Fruit fly (Drosophila melanogaster) whole organism, embryonic: Measurements from ENCODE around the gene RpS5b.
A peak's percentile ranks its signal among the peaks of the same experiment; 100 is the strongest.

Source experiments
- Ada2b ChIP-seq: fragments of 200-800 bp; sonication (Bioruptor generic); IDR thresholded peaks from 2 replicates; pipeline ENCODE4 v1.3.6; 2022; ENCODE audit warnings: missing biosample characterization, missing genetic modification characterization
- Atf6 ChIP-seq: fragments of 200-800 bp; sonication (Bioruptor generic); IDR thresholded peaks from 2 replicates; pipeline ENCODE4 v1.3.6; 2022; ENCODE audit warnings: missing biosample characterization, missing genetic modification characterization
- Blimp-1 ChIP-seq: fragments of 200-800 bp; sonication (Bioruptor generic); optimal IDR thresholded peaks from 3 replicates; lab custom pipeline; 2018; ENCODE audit warnings: missing biosample characterization, missing genetic modification characterization, mild to moderate bottlenecking, moderate library complexity, missing genetic modification reagents
- CG11085 ChIP-seq: fragments of 200-800 bp; sonication (Bioruptor generic); IDR thresholded peaks from 2 replicates; pipeline ENCODE4 v1.3.6; 2022; ENCODE audit warnings: missing biosample characterization, missing genetic modification characterization
- CG11696 ChIP-seq: fragments of 200-800 bp; sonication (Bioruptor generic); IDR thresholded peaks from 2 replicates; pipeline ENCODE4 v1.3.6; 2022; ENCODE audit warnings: missing biosample characterization, missing genetic modification characterization
- CG12299 ChIP-seq: fragments of 200-800 bp; sonication (Bioruptor generic); optimal IDR thresholded peaks from 2 replicates; lab custom pipeline; 2018; ENCODE audit warnings: missing biosample characterization, mild to moderate bottlenecking, missing genetic modification characterization
- CG12744 ChIP-seq: fragments of 200-800 bp; sonication (Bioruptor generic); optimal IDR thresholded peaks from 2 replicates; lab custom pipeline; 2016; ENCODE audit warnings: missing biosample characterization, missing genetic modification characterization
- CG15011 ChIP-seq: fragments of 200-800 bp; sonication (Bioruptor generic); optimal IDR thresholded peaks from 3 replicates; lab custom pipeline; 2018; ENCODE audit warnings: missing biosample characterization, mild to moderate bottlenecking, missing genetic modification characterization
- CG18764 ChIP-seq: fragments of 200-800 bp; sonication (Bioruptor generic); optimal IDR thresholded peaks from 3 replicates; lab custom pipeline; 2016; ENCODE audit warnings: missing biosample characterization, missing genetic modification characterization
- CG2712 ChIP-seq: fragments of 200-800 bp; optimal IDR thresholded peaks from 3 replicates; lab custom pipeline; 2019; ENCODE audit warnings: missing biosample characterization, mild to moderate bottlenecking, missing genetic modification characterization, moderate library complexity
- CG3163 ChIP-seq: fragments of 200-800 bp; sonication (Bioruptor generic); optimal IDR thresholded peaks from 3 replicates; lab custom pipeline; 2016; ENCODE audit warnings: missing biosample characterization, missing genetic modification characterization
- CG3847 ChIP-seq: fragments of 200-800 bp; sonication (Bioruptor generic); IDR thresholded peaks from 2 replicates; pipeline ENCODE4 v1.3.6; 2022; ENCODE audit warnings: missing biosample characterization, missing genetic modification characterization
- CG6175 ChIP-seq: fragments of 200-800 bp; sonication (Bioruptor generic); IDR thresholded peaks from 3 replicates; pipeline ENCODE4 v1.3.6; 2022; ENCODE audit warnings: missing biosample characterization, missing genetic modification characterization
- CG6683 ChIP-seq: fragments of 200-800 bp; sonication (Bioruptor generic); optimal IDR thresholded peaks from 2 replicates; lab custom pipeline; 2017; ENCODE audit warnings: missing biosample characterization, mild to moderate bottlenecking, missing genetic modification characterization, missing genetic modification reagents
- CG6854 ChIP-seq: fragments of 200-800 bp; sonication (Bioruptor generic); optimal IDR thresholded peaks from 3 replicates; lab custom pipeline; 2017; ENCODE audit warnings: missing biosample characterization, mild to moderate bottlenecking, missing genetic modification characterization
- CG9727 ChIP-seq: fragments of 200-800 bp; sonication (Bioruptor generic); optimal IDR thresholded peaks from 3 replicates; lab custom pipeline; 2017; ENCODE audit warnings: missing biosample characterization, mild to moderate bottlenecking, missing genetic modification characterization
- CG9876 ChIP-seq: fragments of 200-800 bp; sonication (Bioruptor generic); optimal IDR thresholded peaks from 2 replicates; lab custom pipeline; 2016; ENCODE audit warnings: missing biosample characterization, missing genetic modification characterization
- Ets65A ChIP-seq: fragments of 200-800 bp; sonication (Bioruptor generic); peaks from one replicate; lab custom pipeline; 2016; ENCODE audit warnings: missing biosample characterization, missing genetic modification characterization
- Gsc ChIP-seq: fragments of 200-800 bp; sonication (Bioruptor generic); IDR thresholded peaks from 2 replicates; pipeline ENCODE4 v1.3.6; 2022; ENCODE audit warnings: missing biosample characterization, missing genetic modification characterization
- HLH54F ChIP-seq: fragments of 200-800 bp; sonication (Bioruptor generic); optimal IDR thresholded peaks from 3 replicates; lab custom pipeline; 2016; ENCODE audit warnings: missing biosample characterization, missing genetic modification characterization
- HLHmδ ChIP-seq: fragments of 200-800 bp; sonication (Bioruptor generic); optimal IDR thresholded peaks from 2 replicates; lab custom pipeline; 2018; ENCODE audit warnings: missing biosample characterization, mild to moderate bottlenecking, missing genetic modification characterization, moderate library complexity
- Hand ChIP-seq: fragments of 200-800 bp; sonication (Bioruptor generic); optimal IDR thresholded peaks from 2 replicates; lab custom pipeline; 2017; ENCODE audit warnings: mild to moderate bottlenecking, missing biosample characterization, missing genetic modification reagents, missing genetic modification characterization
- Hmx ChIP-seq: fragments of 200-800 bp; sonication (Bioruptor generic); optimal IDR thresholded peaks from 2 replicates; lab custom pipeline; 2016; ENCODE audit warnings: missing biosample characterization, missing genetic modification characterization
- Hr39 ChIP-seq: fragments of >200 bp; optimal IDR thresholded peaks from 2 replicates; lab custom pipeline; 2017
- Lhr ChIP-seq: fragments of 200-800 bp; sonication (Bioruptor generic); optimal IDR thresholded peaks from 3 replicates; lab custom pipeline; 2017; ENCODE audit warnings: mild to moderate bottlenecking, missing biosample characterization, missing genetic modification reagents, missing genetic modification characterization
- NFAT ChIP-seq: fragments of 200-800 bp; sonication (Bioruptor generic); IDR thresholded peaks from 2 replicates; pipeline ENCODE4 v1.3.6; 2022; ENCODE audit warnings: missing biosample characterization, missing genetic modification characterization
- Oli ChIP-seq: fragments of 200-800 bp; sonication (Bioruptor generic); optimal IDR thresholded peaks from 2 replicates; lab custom pipeline; 2018; ENCODE audit warnings: missing biosample characterization, mild to moderate bottlenecking, missing genetic modification characterization, moderate library complexity
- Rfx ChIP-seq: fragments of 200-800 bp; sonication (Bioruptor generic); IDR thresholded peaks from 2 replicates; pipeline ENCODE4 v1.3.6; 2022; ENCODE audit warnings: missing biosample characterization, missing genetic modification characterization
- Rx ChIP-seq: fragments of 200-800 bp; sonication (Bioruptor generic); IDR thresholded peaks from 2 replicates; pipeline ENCODE4 v1.3.6; 2022; ENCODE audit warnings: missing biosample characterization, missing genetic modification characterization
- Six4 ChIP-seq: fragments of 200-800 bp; sonication (Bioruptor generic); optimal IDR thresholded peaks from 2 replicates; lab custom pipeline; 2016; ENCODE audit warnings: missing biosample characterization, missing genetic modification characterization
- Vsx1 ChIP-seq: fragments of 200-800 bp; sonication (Bioruptor generic); optimal IDR thresholded peaks from 2 replicates; lab custom pipeline; 2017; ENCODE audit warnings: missing biosample characterization, mild to moderate bottlenecking, missing genetic modification characterization, missing genetic modification reagents
- aop ChIP-seq: fragments of 200-800 bp; sonication (Bioruptor generic); IDR thresholded peaks from 2 replicates; pipeline ENCODE4 v1.3.6; 2022; ENCODE audit warnings: missing biosample characterization, missing genetic modification characterization
- ara ChIP-seq: fragments of 200-800 bp; sonication (Bioruptor generic); IDR thresholded peaks from 2 replicates; pipeline ENCODE4 v1.3.6; 2022; ENCODE audit warnings: missing biosample characterization, missing genetic modification characterization
- dimm ChIP-seq: fragments of 200-800 bp; sonication (Bioruptor generic); IDR thresholded peaks from 2 replicates; pipeline ENCODE4 v1.3.6; 2022; ENCODE audit warnings: missing biosample characterization, missing genetic modification characterization
- eve ChIP-seq, 2 experiments: fragments of >200 bp; optimal IDR thresholded peaks; 2 replicates each; lab custom pipeline; 2017; ENCODE audit warnings: missing biosample characterization in 2 of 2, missing genetic modification characterization in 2 of 2
- ewg ChIP-seq: fragments of 200-800 bp; sonication (Bioruptor generic); optimal IDR thresholded peaks from 3 replicates; lab custom pipeline; 2017; ENCODE audit warnings: mild to moderate bottlenecking, missing biosample characterization, missing genetic modification reagents, missing genetic modification characterization
- gcm ChIP-seq: fragments of 200-800 bp; sonication (Bioruptor generic); optimal IDR thresholded peaks from 2 replicates; lab custom pipeline; 2019; ENCODE audit warnings: missing biosample characterization, mild to moderate bottlenecking, missing genetic modification characterization, moderate library complexity
- jigr1 ChIP-seq: fragments of 200-800 bp; sonication (Bioruptor generic); IDR thresholded peaks from 3 replicates; pipeline ENCODE4 v1.3.6; 2022; ENCODE audit warnings: missing biosample characterization, missing genetic modification characterization
- kah ChIP-seq: fragments of 200-800 bp; sonication (Bioruptor generic); optimal IDR thresholded peaks from 2 replicates; lab custom pipeline; 2018; ENCODE audit warnings: missing biosample characterization, mild to moderate bottlenecking, missing genetic modification characterization
- lov ChIP-seq, 2 experiments: fragments of 200-800 bp in 1 of 2; fragments of >200 bp in 1 of 2; sonication (Bioruptor generic) in 1 of 2; IDR thresholded peaks in 1 of 2; optimal IDR thresholded peaks in 1 of 2; 2 replicates in 1 of 2; 3 replicates in 1 of 2; pipeline versions ENCODE4 v1.3.6 to Lab custom; 2017 to 2022; ENCODE audit warnings: missing biosample characterization in 1 of 2, missing genetic modification characterization in 1 of 2
- nerfin-1 ChIP-seq: fragments of 200-800 bp; sonication (Bioruptor generic); optimal IDR thresholded peaks from 3 replicates; lab custom pipeline; 2019; ENCODE audit warnings: missing biosample characterization, mild to moderate bottlenecking, missing genetic modification characterization, moderate library complexity
- onecut ChIP-seq: fragments of 200-800 bp; sonication (Bioruptor generic); IDR thresholded peaks from 2 replicates; pipeline ENCODE4 v1.3.6; 2022; ENCODE audit warnings: missing biosample characterization, missing genetic modification characterization
- prd ChIP-seq, 3 experiments: fragments of >200 bp in 2 of 3; fragments of 200-800 bp in 1 of 3; sonication (Bioruptor generic) in 1 of 3; optimal IDR thresholded peaks in 2 of 3; IDR thresholded peaks in 1 of 3; 2 replicates in 2 of 3; 3 replicates in 1 of 3; pipeline versions ENCODE4 v1.3.6 to Lab custom; 2017 to 2022; ENCODE audit warnings: missing biosample characterization in 1 of 3, missing genetic modification characterization in 1 of 3
- ranshi ChIP-seq: fragments of 200-800 bp; sonication (Bioruptor generic); IDR thresholded peaks from 2 replicates; pipeline ENCODE4 v1.3.6; 2022; ENCODE audit warnings: missing biosample characterization, missing genetic modification characterization
- rib ChIP-seq: fragments of 200-800 bp; sonication (Bioruptor generic); IDR thresholded peaks from 2 replicates; pipeline ENCODE4 v1.3.6; 2022; ENCODE audit warnings: missing biosample characterization, missing genetic modification characterization
- sens ChIP-seq: fragments of 200-800 bp; sonication (Bioruptor generic); peaks from one replicate; lab custom pipeline; 2016; ENCODE audit warnings: missing biosample characterization, missing genetic modification characterization
- tx ChIP-seq: fragments of 200-800 bp; sonication (Bioruptor generic); optimal IDR thresholded peaks from 2 replicates; lab custom pipeline; 2016; ENCODE audit warnings: missing biosample characterization, missing genetic modification characterization
- unpg ChIP-seq: fragments of 200-800 bp; sonication (Bioruptor generic); optimal IDR thresholded peaks from 3 replicates; lab custom pipeline; 2018; ENCODE audit warnings: missing biosample characterization, mild to moderate bottlenecking, missing genetic modification characterization, moderate library complexity
- zen2 ChIP-seq: fragments of 200-800 bp; sonication (Bioruptor generic); IDR thresholded peaks from 3 replicates; pipeline ENCODE4 v1.3.6; 2022; ENCODE audit warnings: missing biosample characterization, missing genetic modification characterization; ENCODE audit not compliant: partially characterized antibody

Gene RpS5b

DNA sequence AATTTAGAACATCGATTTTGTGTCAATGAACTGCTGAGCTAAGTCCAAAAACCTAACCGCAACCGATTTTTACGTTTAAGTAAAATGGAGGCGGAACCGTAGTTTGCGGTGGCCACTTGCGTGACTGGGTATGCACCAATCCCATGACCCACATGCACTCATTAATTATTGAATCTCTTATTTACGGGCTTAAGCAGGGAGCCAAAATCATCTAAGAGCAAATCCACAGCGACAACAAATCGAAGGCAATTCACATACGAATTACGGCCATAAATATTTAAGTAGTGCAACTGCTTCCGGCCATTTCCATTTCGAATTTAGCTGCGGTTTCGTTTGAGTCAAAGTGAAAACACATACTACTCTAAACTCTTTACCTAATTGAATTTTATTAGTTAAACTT, 36.5 kb downstream of the RpS5b start:
- TF ChIP-seq Ets65A (GFP tag; lab: Kevin White, UChicago) (peak; percentile 91), CG6854 (no peak), sens (GFP tag; lab: Kevin White, UChicago) (peak; percentile 28)

DNA sequence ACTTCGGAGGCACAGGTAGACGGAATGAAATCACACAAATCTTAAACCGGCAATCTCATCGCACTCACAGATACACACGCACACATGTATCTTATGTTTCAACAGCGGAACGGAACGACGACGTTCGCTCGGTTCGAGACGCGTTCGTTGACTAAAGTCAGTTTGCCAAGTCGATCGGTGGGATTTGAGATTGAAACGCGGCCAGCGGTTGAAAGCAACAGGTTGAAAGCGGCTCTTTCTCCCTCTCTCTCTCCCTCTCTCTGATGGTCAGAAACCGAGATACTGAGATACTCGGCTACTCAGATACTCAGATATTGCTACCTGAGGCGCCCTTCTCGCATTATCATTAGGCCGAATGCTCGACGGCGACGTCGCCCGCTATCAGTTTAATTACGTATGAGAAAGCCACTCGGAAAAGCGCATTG, 47.6 kb downstream of the RpS5b start:
- TF ChIP-seq eve (GFP tag; optimal IDR thresholded peaks at IDR 0.05; lab: Kevin White, UChicago) (no peak), kah (peak; percentile 41), Hr39 (lab: Kevin White, UChicago) (no peak), tx (no peak), HLH54F (GFP tag; lab: Kevin White, UChicago) (no peak), CG12744 (GFP tag; lab: Kevin White, UChicago) (no peak), Lhr (no peak), CG3847 (GFP tag; lab: Robert Waterston, UW) (no peak; the same call in 1 of the 2 replicates), CG15011 (GFP tag; lab: Kevin White, UChicago) (peak; percentile 6), CG2712 (tag; lab: Kevin White, UChicago) (no peak), ranshi (no peak), lov (optimal IDR thresholded peaks at IDR 0.05; lab: Kevin White, UChicago) (no peak), lov (GFP tag; IDR thresholded peaks at IDR 0.05; lab: Robert Waterston, UW) (no peak), ewg (GFP tag; lab: Kevin White, UChicago) (no peak), zen2 (GFP tag; lab: Robert Waterston, UW) (peak; percentile 29; the same call in 1 of the 3 replicates), CG12299 (tag; lab: Kevin White, UChicago) (no peak), prd (optimal IDR thresholded peaks at IDR 0.05; lab: Kevin White, UChicago) (no peak), prd (GFP tag; IDR thresholded peaks at IDR 0.05; lab: Robert Waterston, UW) (no peak), HLHmδ (GFP tag; lab: Kevin White, UChicago) (peak; percentile 62), gcm (GFP tag; lab: Kevin White, UChicago) (no peak), Rx (no peak), aop (GFP tag; lab: Robert Waterston, UW) (no peak), Blimp-1 (peak; percentile 30), Ada2b (GFP tag; lab: Robert Waterston, UW) (no peak), Vsx1 (GFP tag; lab: Kevin White, UChicago) (peak; percentile 72), Six4 (GFP tag; lab: Kevin White, UChicago) (no peak), dimm (no peak), Atf6 (GFP tag; lab: Robert Waterston, UW) (peak; percentile 50; the same call in 1 of the 2 replicates), rib (GFP tag; lab: Robert Waterston, UW) (0 out of 2 replicates have a peak, but pooled peaks have one; percentile 48), jigr1 (GFP tag; lab: Robert Waterston, UW) (no peak), CG6175 (GFP tag; lab: Robert Waterston, UW) (0 out of 3 replicates have a peak, but pooled peaks have one; percentile 37), unpg (GFP tag; lab: Kevin White, UChicago) (peak; percentile 36), CG6683 (GFP tag; lab: Kevin White, UChicago) (peak; percentile 62), Oli (tag; lab: Kevin White, UChicago) (no peak), ara (GFP tag; lab: Robert Waterston, UW) (peak; percentile 39; the same call in 1 of the 2 replicates), Hmx (no peak), CG9876 (GFP tag; lab: Kevin White, UChicago) (no peak), Hand (peak; percentile 55), nerfin-1 (tag; lab: Kevin White, UChicago) (no peak), Gsc (GFP tag; lab: Robert Waterston, UW) (no peak), CG11085 (GFP tag; lab: Robert Waterston, UW) (no peak), NFAT (GFP tag; lab: Robert Waterston, UW) (peak; percentile 56; the same call in 1 of the 2 replicates), CG9727 (GFP tag; lab: Kevin White, UChicago) (peak; percentile 37), Rfx (GFP tag; lab: Robert Waterston, UW) (peak; percentile 70), CG11696 (GFP tag; lab: Robert Waterston, UW) (no peak), CG3163 (peak; percentile 33), CG18764 (no peak), onecut (GFP tag; lab: Robert Waterston, UW) (peak; percentile 35)
